Fruit fly (Drosophila melanogaster): Measurements from ENCODE around the gene CG42544.

Gene CG42544

dm6 chr3R:7346445-7346844 lies 42.1 kb downstream of the CG42544 start, which contains the start of gene nxf4 (continued):
- no peak for TF ChIP-seq CG13296 (GFP tag; optimal IDR thresholded peaks at IDR 0.05)
- TF ChIP-seq CG10431 (GFP tag; optimal IDR thresholded peaks at IDR 0.05): no peak
- TF ChIP-seq cato (GFP tag; optimal IDR thresholded peaks at IDR 0.05; ENCODE audit: borderline replicate concordance): peak; percentile 15
- no peak for TF ChIP-seq Fer1 (GFP tag; optimal IDR thresholded peaks at IDR 0.05)
- peak; percentile 39 for TF ChIP-seq Bteb2 (GFP tag; optimal IDR thresholded peaks at IDR 0.05)
- TF ChIP-seq mam (GFP tag; optimal IDR thresholded peaks at IDR 0.05): peak; percentile 74
- peak; percentile 92 for TF ChIP-seq sens (GFP tag)
- peak; percentile 51; the same call in 2 of the 3 replicates for TF ChIP-seq croc (GFP tag; conservative IDR thresholded peaks at IDR 0.05)
- TF ChIP-seq CG2712 (tag; optimal IDR thresholded peaks at IDR 0.05): peak; percentile 76
- TF ChIP-seq CG4707 (GFP tag; optimal IDR thresholded peaks at IDR 0.05): peak; percentile 32
- peak; percentile 20 for TF ChIP-seq ac (GFP tag; optimal IDR thresholded peaks at IDR 0.05)
- peak; percentile 86 for TF ChIP-seq Hsf (GFP tag; optimal IDR thresholded peaks at IDR 0.05)
- peak; percentile 74 for TF ChIP-seq Mes4 (GFP tag; optimal IDR thresholded peaks at IDR 0.05)
- no peak for TF ChIP-seq schlank (tag; optimal IDR thresholded peaks at IDR 0.05)
- TF ChIP-seq H15 (GFP tag; IDR thresholded peaks at IDR 0.05): peak; percentile 62; the same call in 1 of the 3 replicates
- TF ChIP-seq peb (GFP tag; IDR thresholded peaks at IDR 0.05): peak; percentile 31; the same call in 1 of the 2 replicates
- TF ChIP-seq Atf-2 (GFP tag; optimal IDR thresholded peaks at IDR 0.05): peak; percentile 63
- TF ChIP-seq da (GFP tag; optimal IDR thresholded peaks at IDR 0.05): peak; percentile 60
- peak; percentile 43 for TF ChIP-seq CG15269 (tag; optimal IDR thresholded peaks at IDR 0.05)
- peak; percentile 24 for TF ChIP-seq CG18011 (GFP tag; optimal IDR thresholded peaks at IDR 0.05)
- TF ChIP-seq CG4328 (GFP tag; optimal IDR thresholded peaks at IDR 0.05): peak; percentile 19
- peak; percentile 1 for TF ChIP-seq gsb-n (tag; optimal IDR thresholded peaks at IDR 0.05)
- peak; percentile 79 for TF ChIP-seq emc (GFP tag; optimal IDR thresholded peaks at IDR 0.05)
- TF ChIP-seq CG5245 (GFP tag; optimal IDR thresholded peaks at IDR 0.05): peak; percentile 79
- TF ChIP-seq PHDP (tag; optimal IDR thresholded peaks at IDR 0.05): peak; percentile 76
- peak; percentile 64 for TF ChIP-seq onecut (GFP tag; IDR thresholded peaks at IDR 0.05)
- TF ChIP-seq HLH3B (GFP tag; IDR thresholded peaks at IDR 0.05): peak; percentile 70; the same call in 1 of the 2 replicates
- TF ChIP-seq sim (GFP tag; IDR thresholded peaks at IDR 0.05): no peak
- no peak for TF ChIP-seq Deaf1 (tag; optimal IDR thresholded peaks at IDR 0.05)
- no peak for TF ChIP-seq CG11696 (GFP tag; IDR thresholded peaks at IDR 0.05)
- no peak for TF ChIP-seq CG6813 (GFP tag; optimal IDR thresholded peaks at IDR 0.05)
- TF ChIP-seq CG3407 (GFP tag; optimal IDR thresholded peaks at IDR 0.05): peak; percentile 46
- TF ChIP-seq Stat92E (GFP tag; optimal IDR thresholded peaks at IDR 0.05): no peak
- TF ChIP-seq cg (GFP tag; optimal IDR thresholded peaks at IDR 0.05): no peak
- peak; percentile 81 for TF ChIP-seq Hr3 (GFP tag; optimal IDR thresholded peaks at IDR 0.05)
- no peak for TF ChIP-seq Eip74EF (GFP tag; optimal IDR thresholded peaks at IDR 0.05)
- TF ChIP-seq CG10979 (tag; optimal IDR thresholded peaks at IDR 0.05): no peak
- peak; percentile 75 for TF ChIP-seq CG18764 (GFP tag; optimal IDR thresholded peaks at IDR 0.05)
- TF ChIP-seq CG2116 (GFP tag; optimal IDR thresholded peaks at IDR 0.05): peak; percentile 34
- TF ChIP-seq ham (GFP tag; IDR thresholded peaks at IDR 0.05): no peak
- TF ChIP-seq dimm (GFP tag; IDR thresholded peaks at IDR 0.05): no peak
- TF ChIP-seq hb (GFP tag; IDR thresholded peaks at IDR 0.05; ENCODE audit: partially characterized antibody): no peak
- peak; percentile 35; the same call in 1 of the 2 replicates for TF ChIP-seq inv (GFP tag; IDR thresholded peaks at IDR 0.05; ENCODE audit: partially characterized antibody)
- TF ChIP-seq CG13624 (GFP tag; optimal IDR thresholded peaks at IDR 0.05): peak; percentile 75
- TF ChIP-seq wdn (GFP tag; IDR thresholded peaks at IDR 0.05): 0 out of 2 replicates have a peak, but pooled peaks have one; percentile 18
- peak; percentile 59 to 61 for TF ChIP-seq Hr51 (GFP tag; optimal IDR thresholded peaks at IDR 0.05)
- peak; percentile 51; the same call in 1 of the 2 replicates for TF ChIP-seq sens-2 (GFP tag; IDR thresholded peaks at IDR 0.05)
- no peak for TF ChIP-seq Usf (GFP tag; optimal IDR thresholded peaks at IDR 0.05)
- TF ChIP-seq wek (GFP tag; optimal IDR thresholded peaks at IDR 0.05): no peak
- TF ChIP-seq seq (GFP tag; IDR thresholded peaks at IDR 0.05): no peak
